Fruit fly (Drosophila melanogaster) whole organism, embryonic: ENCODE measurements around the gene tth.

Source experiments
- Antp ChIP-seq: fragments of 200-800 bp; sonication (Bioruptor generic); optimal IDR thresholded peaks from 3 replicates; lab custom pipeline; 2016; ENCODE audit warnings: missing biosample characterization, missing genetic modification characterization
- Atf-2 ChIP-seq: fragments of 200-800 bp; sonication (Bioruptor generic); optimal IDR thresholded peaks from 2 replicates; lab custom pipeline; 2016; ENCODE audit warnings: missing biosample characterization, missing genetic modification characterization
- Atf3 ChIP-seq: fragments of 200-800 bp; sonication (Bioruptor generic); optimal IDR thresholded peaks from 3 replicates; lab custom pipeline; 2016; ENCODE audit warnings: missing biosample characterization, missing genetic modification characterization
- CG10462 ChIP-seq: fragments of 200-800 bp; sonication (Bioruptor generic); optimal IDR thresholded peaks from 2 replicates; lab custom pipeline; 2016; ENCODE audit warnings: missing biosample characterization, missing genetic modification characterization
- CG11085 ChIP-seq: fragments of 200-800 bp; sonication (Bioruptor generic); IDR thresholded peaks from 2 replicates; pipeline ENCODE4 v1.3.6; 2022; ENCODE audit warnings: missing biosample characterization, missing genetic modification characterization
- CG12659 ChIP-seq: fragments of 200-800 bp; sonication (Bioruptor generic); optimal IDR thresholded peaks from 3 replicates; lab custom pipeline; 2017; ENCODE audit warnings: mild to moderate bottlenecking, missing biosample characterization, missing genetic modification reagents, missing genetic modification characterization
- CG12942 ChIP-seq: fragments of 200-800 bp; sonication (Bioruptor generic); optimal IDR thresholded peaks from 3 replicates; lab custom pipeline; 2016; ENCODE audit warnings: missing biosample characterization, missing genetic modification characterization
- CG15011 ChIP-seq: fragments of 200-800 bp; sonication (Bioruptor generic); optimal IDR thresholded peaks from 3 replicates; lab custom pipeline; 2018; ENCODE audit warnings: missing biosample characterization, mild to moderate bottlenecking, missing genetic modification characterization
- CG15514 ChIP-seq: fragments of 200-800 bp; sonication (Bioruptor generic); optimal IDR thresholded peaks from 3 replicates; lab custom pipeline; 2017; ENCODE audit warnings: missing biosample characterization, missing genetic modification characterization, mild to moderate bottlenecking, moderate library complexity, missing genetic modification reagents
- CG1602 ChIP-seq: fragments of 200-800 bp; sonication (Bioruptor generic); optimal IDR thresholded peaks from 3 replicates; lab custom pipeline; 2016; ENCODE audit warnings: missing biosample characterization, missing genetic modification characterization
- CG17568 ChIP-seq: fragments of 200-800 bp; sonication (Bioruptor generic); optimal IDR thresholded peaks from 2 replicates; lab custom pipeline; 2018; ENCODE audit warnings: missing biosample characterization, mild to moderate bottlenecking, missing genetic modification characterization, moderate library complexity
- CG18599 ChIP-seq: fragments of 200-800 bp; sonication (Bioruptor generic); optimal IDR thresholded peaks from 3 replicates; lab custom pipeline; 2017; ENCODE audit warnings: missing biosample characterization, missing genetic modification characterization, mild to moderate bottlenecking, moderate library complexity, missing genetic modification reagents
- CG18619 ChIP-seq: fragments of 200-800 bp; sonication (Bioruptor generic); optimal IDR thresholded peaks from 3 replicates; lab custom pipeline; 2017; ENCODE audit warnings: missing biosample characterization, mild to moderate bottlenecking, missing genetic modification characterization
- CG2889 ChIP-seq: fragments of 200-800 bp; sonication (Bioruptor generic); IDR thresholded peaks from 3 replicates; pipeline ENCODE4 v1.3.6; 2022; ENCODE audit warnings: missing biosample characterization, missing genetic modification characterization
- CG30431 ChIP-seq: fragments of 200-800 bp; sonication (Bioruptor generic); optimal IDR thresholded peaks from 2 replicates; lab custom pipeline; 2017; ENCODE audit warnings: missing biosample characterization, missing genetic modification characterization
- CG3163 ChIP-seq: fragments of 200-800 bp; sonication (Bioruptor generic); optimal IDR thresholded peaks from 3 replicates; lab custom pipeline; 2016; ENCODE audit warnings: missing biosample characterization, missing genetic modification characterization
- CG3995 ChIP-seq: fragments of 200-800 bp; sonication (Bioruptor generic); optimal IDR thresholded peaks from 3 replicates; lab custom pipeline; 2016; ENCODE audit warnings: missing biosample characterization, missing genetic modification characterization
- CG43689 ChIP-seq: fragments of 200-800 bp; sonication (Bioruptor generic); IDR thresholded peaks from 2 replicates; pipeline ENCODE4 v1.3.6; 2022; ENCODE audit warnings: missing biosample characterization, missing genetic modification characterization
- CG4617 ChIP-seq: fragments of 200-800 bp; sonication (Bioruptor generic); optimal IDR thresholded peaks from 3 replicates; lab custom pipeline; 2016; ENCODE audit warnings: missing biosample characterization, missing genetic modification characterization, borderline replicate concordance
- CG4820 ChIP-seq: fragments of 200-800 bp; sonication (Bioruptor generic); optimal IDR thresholded peaks from 3 replicates; lab custom pipeline; 2016; ENCODE audit warnings: missing biosample characterization, missing genetic modification characterization
- CG7928 ChIP-seq: fragments of 200-800 bp; sonication (Bioruptor generic); optimal IDR thresholded peaks from 2 replicates; lab custom pipeline; 2017; ENCODE audit warnings: missing biosample characterization, mild to moderate bottlenecking, missing genetic modification characterization
- CTCF ChIP-seq: fragments of 200-800 bp; sonication (Bioruptor generic); optimal IDR thresholded peaks from 2 replicates; lab custom pipeline; 2017; ENCODE audit warnings: missing biosample characterization, mild to moderate bottlenecking, missing genetic modification characterization, moderate library complexity
- Chrac-16 ChIP-seq: fragments of 200-800 bp; sonication (Bioruptor generic); optimal IDR thresholded peaks from 3 replicates; lab custom pipeline; 2016; ENCODE audit warnings: missing biosample characterization, missing genetic modification characterization
- D19A ChIP-seq: fragments of 200-800 bp; optimal IDR thresholded peaks from 3 replicates; lab custom pipeline; 2019; ENCODE audit warnings: missing biosample characterization, mild to moderate bottlenecking, missing genetic modification characterization, moderate library complexity
- Dek ChIP-seq: fragments of 200-800 bp; sonication (Bioruptor generic); optimal IDR thresholded peaks from 3 replicates; lab custom pipeline; 2019; ENCODE audit warnings: missing biosample characterization, mild to moderate bottlenecking, missing genetic modification characterization, moderate library complexity
- Dfd ChIP-seq, 2 experiments: fragments of >200 bp; optimal IDR thresholded peaks; 2 replicates each; lab custom pipeline; 2017; ENCODE audit warnings: missing biosample characterization in 2 of 2, missing genetic modification characterization in 2 of 2
- Drgx ChIP-seq: fragments of 200-800 bp; sonication (Bioruptor generic); IDR thresholded peaks from 2 replicates; pipeline ENCODE4 v1.3.6; 2022; ENCODE audit warnings: missing biosample characterization, missing genetic modification characterization
- Hey ChIP-seq: fragments of 200-800 bp; sonication (Bioruptor generic); optimal IDR thresholded peaks from 3 replicates; lab custom pipeline; 2018; ENCODE audit warnings: missing biosample characterization, mild to moderate bottlenecking, missing genetic modification characterization
- Lim3 ChIP-seq: fragments of 200-800 bp; sonication (Bioruptor generic); IDR thresholded peaks from 2 replicates; pipeline ENCODE4 v1.3.6; 2022; ENCODE audit warnings: missing biosample characterization, missing genetic modification characterization
- MTF-1 ChIP-seq: fragments of 200-800 bp; sonication (Bioruptor generic); optimal IDR thresholded peaks from 2 replicates; lab custom pipeline; 2018; ENCODE audit warnings: missing biosample characterization, mild to moderate bottlenecking, missing genetic modification characterization, borderline replicate concordance
- Mad ChIP-seq: fragments of 200-800 bp; sonication (Bioruptor generic); optimal IDR thresholded peaks from 2 replicates; lab custom pipeline; 2016; ENCODE audit warnings: missing biosample characterization, missing genetic modification characterization
- Nf-YA ChIP-seq: fragments of 200-800 bp; sonication (Bioruptor generic); IDR thresholded peaks from 2 replicates; pipeline ENCODE4 v1.3.6; 2022; ENCODE audit warnings: missing biosample characterization, missing genetic modification characterization
- Stat92E ChIP-seq, 3 experiments: fragments of >200 bp in 2 of 3; fragments of 200-800 bp in 1 of 3; sonication (Bioruptor generic) in 1 of 3; optimal IDR thresholded peaks; 2 replicates each; lab custom pipeline; 2017 to 2019; ENCODE audit warnings: missing biosample characterization in 3 of 3, missing genetic modification characterization in 3 of 3, mild to moderate bottlenecking in 1 of 3, moderate library complexity in 1 of 3
- Trl ChIP-seq, 3 experiments: fragments of >200 bp in 2 of 3; fragments of 200-800 bp in 1 of 3; sonication (Bioruptor generic) in 1 of 3; optimal IDR thresholded peaks; 2 replicates in 1 of 3; 3 replicates in 2 of 3; lab custom pipeline; 2016 to 2017; ENCODE audit warnings: missing biosample characterization in 1 of 3, missing genetic modification characterization in 1 of 3
- Xrp1 ChIP-seq: fragments of 200-800 bp; sonication (Bioruptor generic); IDR thresholded peaks from 2 replicates; pipeline ENCODE4 v1.3.6; 2022; ENCODE audit warnings: missing biosample characterization, missing genetic modification characterization
- bbx ChIP-seq: fragments of 200-800 bp; sonication (Bioruptor generic); IDR thresholded peaks from 2 replicates; pipeline ENCODE4 v1.3.6; 2022; ENCODE audit warnings: missing biosample characterization, missing genetic modification characterization; ENCODE audit not compliant: partially characterized antibody
- btn ChIP-seq: fragments of 200-800 bp; sonication (Bioruptor generic); optimal IDR thresholded peaks from 2 replicates; lab custom pipeline; 2016; ENCODE audit warnings: missing biosample characterization, missing genetic modification characterization
- cad ChIP-seq: fragments of >200 bp; optimal IDR thresholded peaks from 2 replicates; lab custom pipeline; 2017; ENCODE audit warnings: missing biosample characterization, missing genetic modification characterization
- chinmo ChIP-seq: fragments of 200-800 bp; sonication (Bioruptor generic); IDR thresholded peaks from 4 replicates; pipeline ENCODE4 v1.3.6; 2022; ENCODE audit warnings: missing biosample characterization, missing genetic modification characterization; ENCODE audit not compliant: partially characterized antibody
- dimm ChIP-seq: fragments of 200-800 bp; sonication (Bioruptor generic); IDR thresholded peaks from 2 replicates; pipeline ENCODE4 v1.3.6; 2022; ENCODE audit warnings: missing biosample characterization, missing genetic modification characterization
- esg ChIP-seq: fragments of 200-800 bp; sonication (Bioruptor generic); conservative IDR thresholded peaks from 2 replicates; pipeline ENCODE4 v1.3.6; 2022; ENCODE audit warnings: missing biosample characterization, missing genetic modification characterization
- eve ChIP-seq, 2 experiments: fragments of >200 bp; optimal IDR thresholded peaks; 2 replicates each; lab custom pipeline; 2017; ENCODE audit warnings: missing biosample characterization in 2 of 2, missing genetic modification characterization in 2 of 2
- ind ChIP-seq: fragments of 200-800 bp; sonication (Bioruptor generic); optimal IDR thresholded peaks from 3 replicates; lab custom pipeline; 2016; ENCODE audit warnings: missing biosample characterization, missing genetic modification characterization
- insv ChIP-seq, 2 experiments: fragments of 200-800 bp; sonication (Bioruptor generic); optimal IDR thresholded peaks; 3 replicates each; lab custom pipeline; 2016 to 2018; ENCODE audit warnings: missing biosample characterization in 2 of 2, missing genetic modification characterization in 2 of 2
- tap ChIP-seq: fragments of 200-800 bp; optimal IDR thresholded peaks from 3 replicates; lab custom pipeline; 2019; ENCODE audit warnings: missing biosample characterization, mild to moderate bottlenecking, missing genetic modification characterization, moderate library complexity
- ttk ChIP-seq: fragments of 200-800 bp; sonication (Bioruptor generic); IDR thresholded peaks from 2 replicates; pipeline ENCODE4 v2.1.2; 2022; ENCODE audit warnings: missing biosample characterization, missing genetic modification characterization
- tup ChIP-seq: fragments of 200-800 bp; sonication (Bioruptor generic); optimal IDR thresholded peaks from 2 replicates; lab custom pipeline; 2016; ENCODE audit warnings: missing biosample characterization, mild to moderate bottlenecking, missing genetic modification characterization, moderate library complexity

Gene tth

DNA sequence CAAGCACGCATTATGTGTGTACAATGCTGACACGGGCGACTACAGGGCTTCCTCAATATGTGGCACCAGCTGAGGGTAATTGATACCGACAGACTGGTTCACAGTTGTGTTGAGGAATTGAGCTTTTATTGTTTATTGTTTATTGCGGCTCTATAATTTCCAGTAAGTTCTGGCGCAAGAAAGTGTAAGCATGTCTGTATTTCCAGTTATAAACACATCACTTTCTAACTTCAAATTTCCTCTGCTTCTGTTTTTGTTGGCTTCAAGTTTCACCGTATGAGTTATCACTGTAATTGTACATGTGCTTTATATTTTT, 10.2 kb upstream of the tth start (continued):
- TF ChIP-seq Mad (peak; percentile 36), CG12659 (GFP tag; lab: Kevin White, UChicago) (peak; percentile 73), CG7928 (GFP tag; lab: Kevin White, UChicago) (peak; percentile 54), Stat92E (GFP tag; optimal IDR thresholded peaks at IDR 0.05; lab: Kevin White, UChicago) (no peak), Xrp1 (peak; percentile 79), Nf-YA (GFP tag; lab: Robert Waterston, UW) (peak; percentile 37; the same call in 1 of the 2 replicates), CG18599 (GFP tag; lab: Kevin White, UChicago) (peak; percentile 89), Atf3 (peak; percentile 52), CG3995 (GFP tag; lab: Kevin White, UChicago) (peak; percentile 14), CG4617 (GFP tag; lab: Kevin White, UChicago) (peak; percentile 15), CG12942 (peak; percentile 70), CG2889 (GFP tag; lab: Robert Waterston, UW) (peak; percentile 46; the same call in 1 of the 3 replicates), CG30431 (GFP tag; lab: Kevin White, UChicago) (peak; percentile 23), dimm (GFP tag; lab: Robert Waterston, UW) (no peak), CG3163 (GFP tag; lab: Kevin White, UChicago) (peak; percentile 65), D19A (tag; lab: Kevin White, UChicago) (peak; percentile 57), CG4820 (GFP tag; lab: Kevin White, UChicago) (peak; percentile 55), CG1602 (GFP tag; lab: Kevin White, UChicago) (peak; percentile 58), insv (GFP tag; optimal IDR thresholded peaks at IDR 0.05; lab: Kevin White, UChicago) (no peak), Hey (tag; lab: Kevin White, UChicago) (peak; percentile 61), CTCF (GFP tag; lab: Kevin White, UChicago) (no peak), bbx (no peak), CG10462 (GFP tag; lab: Kevin White, UChicago) (peak; percentile 44), Dfd (GFP tag; optimal IDR thresholded peaks at IDR 0.05; lab: Kevin White, UChicago) (no peak), MTF-1 (GFP tag; lab: Kevin White, UChicago) (peak; percentile 26), cad (GFP tag; lab: Kevin White, UChicago) (no peak), tap (tag; lab: Kevin White, UChicago) (no peak), ind (peak; percentile 82), CG17568 (GFP tag; lab: Kevin White, UChicago) (peak; percentile 59), Lim3 (no peak), Dek (tag; lab: Kevin White, UChicago) (peak; percentile 76), Antp (peak; percentile 85), Chrac-16 (peak; percentile 74), esg (GFP tag; lab: Robert Waterston, UW) (peak; percentile 62), Trl (optimal IDR thresholded peaks at IDR 0.05; lab: Kevin White, UChicago) (no peak), Trl (GFP tag; optimal IDR thresholded peaks at IDR 0.05; lab: Kevin White, UChicago) (peak; percentile 77), btn (GFP tag; lab: Kevin White, UChicago) (no peak), chinmo (0 out of 4 replicates have a peak, but pooled peaks have one; percentile 4), CG18619 (peak; percentile 65), Atf-2 (peak; percentile 69), CG15514 (GFP tag; lab: Kevin White, UChicago) (peak; percentile 69), CG43689 (GFP tag; lab: Robert Waterston, UW) (no peak), ttk (GFP tag; lab: Robert Waterston, UW) (peak; percentile 45; the same call in 1 of the 2 replicates), CG15011 (GFP tag; lab: Kevin White, UChicago) (peak; percentile 13), CG11085 (peak; percentile 27; the same call in 1 of the 2 replicates), Drgx (GFP tag; lab: Robert Waterston, UW) (0 out of 2 replicates have a peak, but pooled peaks have one; percentile 13), tup (GFP tag; lab: Kevin White, UChicago) (no peak), eve (GFP tag; optimal IDR thresholded peaks at IDR 0.05; lab: Kevin White, UChicago) (no peak)
- TF ChIP-seq, all 482 proteins: peak for 354
